Fruit fly (Drosophila melanogaster) whole organism, embryonic: ENCODE data around the gene RpL35.

Source experiments
- Awh ChIP-seq: fragments of 200-800 bp; sonication (Bioruptor generic); IDR thresholded peaks from 2 replicates; pipeline ENCODE4, ENCODE4 v1.3.6; 2022; ENCODE audit warnings: missing biosample characterization, missing genetic modification characterization
- Blimp-1 ChIP-seq: fragments of 200-800 bp; sonication (Bioruptor generic); optimal IDR thresholded peaks from 3 replicates; lab custom pipeline; 2018; ENCODE audit warnings: missing biosample characterization, missing genetic modification characterization, mild to moderate bottlenecking, moderate library complexity, missing genetic modification reagents
- CG10267 ChIP-seq: fragments of 200-800 bp; sonication (Bioruptor generic); optimal IDR thresholded peaks from 2 replicates; lab custom pipeline; 2018; ENCODE audit warnings: missing biosample characterization, mild to moderate bottlenecking, missing genetic modification characterization, moderate library complexity
- CG10565 ChIP-seq: fragments of 200-800 bp; sonication (Bioruptor generic); optimal IDR thresholded peaks from 3 replicates; lab custom pipeline; 2016; ENCODE audit warnings: missing biosample characterization, mild to moderate bottlenecking, missing genetic modification characterization
- CG11247 ChIP-seq: fragments of 200-800 bp; sonication (Bioruptor generic); IDR thresholded peaks from 2 replicates; pipeline ENCODE4 v1.3.6; 2022; ENCODE audit warnings: missing biosample characterization, missing genetic modification characterization
- CG12104 ChIP-seq: fragments of 200-800 bp; sonication (Bioruptor generic); optimal IDR thresholded peaks from 3 replicates; lab custom pipeline; 2016; ENCODE audit warnings: missing biosample characterization, missing genetic modification characterization
- CG13424 ChIP-seq: fragments of 200-800 bp; sonication (Bioruptor generic); optimal IDR thresholded peaks from 2 replicates; lab custom pipeline; 2019; ENCODE audit warnings: missing biosample characterization, mild to moderate bottlenecking, missing genetic modification characterization, moderate library complexity
- CG15011 ChIP-seq: fragments of 200-800 bp; sonication (Bioruptor generic); optimal IDR thresholded peaks from 3 replicates; lab custom pipeline; 2018; ENCODE audit warnings: missing biosample characterization, mild to moderate bottlenecking, missing genetic modification characterization
- CG17328 ChIP-seq: fragments of 200-800 bp; sonication (Bioruptor generic); IDR thresholded peaks from 2 replicates; pipeline ENCODE4 v1.3.6; 2022; ENCODE audit warnings: missing biosample characterization, missing genetic modification characterization
- CG17359 ChIP-seq: fragments of 200-800 bp; sonication (Bioruptor generic); optimal IDR thresholded peaks from 3 replicates; lab custom pipeline; 2018; ENCODE audit warnings: missing biosample characterization, mild to moderate bottlenecking, missing genetic modification characterization, moderate library complexity
- CG17829 ChIP-seq: fragments of 200-800 bp; optimal IDR thresholded peaks from 2 replicates; lab custom pipeline; 2019; ENCODE audit warnings: missing biosample characterization, mild to moderate bottlenecking, missing genetic modification characterization, moderate library complexity
- CG1832 ChIP-seq: fragments of 200-800 bp; sonication (Bioruptor generic); optimal IDR thresholded peaks from 2 replicates; lab custom pipeline; 2017; ENCODE audit warnings: missing biosample characterization, mild to moderate bottlenecking, missing genetic modification characterization, inconsistent platforms
- CG18599 ChIP-seq: fragments of 200-800 bp; sonication (Bioruptor generic); optimal IDR thresholded peaks from 3 replicates; lab custom pipeline; 2017; ENCODE audit warnings: missing biosample characterization, missing genetic modification characterization, mild to moderate bottlenecking, moderate library complexity, missing genetic modification reagents
- CG2889 ChIP-seq: fragments of 200-800 bp; sonication (Bioruptor generic); IDR thresholded peaks from 3 replicates; pipeline ENCODE4 v1.3.6; 2022; ENCODE audit warnings: missing biosample characterization, missing genetic modification characterization
- CG3847 ChIP-seq: fragments of 200-800 bp; sonication (Bioruptor generic); IDR thresholded peaks from 2 replicates; pipeline ENCODE4 v1.3.6; 2022; ENCODE audit warnings: missing biosample characterization, missing genetic modification characterization
- CG4820 ChIP-seq: fragments of 200-800 bp; sonication (Bioruptor generic); optimal IDR thresholded peaks from 3 replicates; lab custom pipeline; 2016; ENCODE audit warnings: missing biosample characterization, missing genetic modification characterization
- CG6175 ChIP-seq: fragments of 200-800 bp; sonication (Bioruptor generic); IDR thresholded peaks from 3 replicates; pipeline ENCODE4 v1.3.6; 2022; ENCODE audit warnings: missing biosample characterization, missing genetic modification characterization
- CG6854 ChIP-seq: fragments of 200-800 bp; sonication (Bioruptor generic); optimal IDR thresholded peaks from 3 replicates; lab custom pipeline; 2017; ENCODE audit warnings: missing biosample characterization, mild to moderate bottlenecking, missing genetic modification characterization
- CG9817 ChIP-seq: fragments of 200-800 bp; sonication (Bioruptor generic); optimal IDR thresholded peaks from 2 replicates; lab custom pipeline; 2018; ENCODE audit warnings: missing biosample characterization, mild to moderate bottlenecking, missing genetic modification characterization, moderate library complexity
- CG9932 ChIP-seq: fragments of 200-800 bp; sonication (Bioruptor generic); IDR thresholded peaks from 2 replicates; pipeline ENCODE4 v1.3.6; 2022; ENCODE audit warnings: missing biosample characterization, missing genetic modification characterization
- CrebB ChIP-seq: fragments of 200-800 bp; sonication (Bioruptor generic); optimal IDR thresholded peaks from 3 replicates; lab custom pipeline; 2018; ENCODE audit warnings: missing biosample characterization, mild to moderate bottlenecking, missing genetic modification characterization
- Dbx ChIP-seq: fragments of 200-800 bp; sonication (Bioruptor generic); IDR thresholded peaks from 3 replicates; pipeline ENCODE4 v1.3.6; 2022; ENCODE audit warnings: missing biosample characterization, missing genetic modification characterization
- Deaf1 ChIP-seq: fragments of 200-800 bp; optimal IDR thresholded peaks from 3 replicates; lab custom pipeline; 2019; ENCODE audit warnings: missing biosample characterization, mild to moderate bottlenecking, missing genetic modification characterization, moderate library complexity
- Fer1 ChIP-seq: fragments of 200-800 bp; sonication (Bioruptor generic); optimal IDR thresholded peaks from 2 replicates; lab custom pipeline; 2017; ENCODE audit warnings: missing biosample characterization, mild to moderate bottlenecking, missing genetic modification characterization
- Gsc ChIP-seq: fragments of 200-800 bp; sonication (Bioruptor generic); IDR thresholded peaks from 2 replicates; pipeline ENCODE4 v1.3.6; 2022; ENCODE audit warnings: missing biosample characterization, missing genetic modification characterization
- H2.0 ChIP-seq: fragments of 200-800 bp; sonication (Bioruptor generic); IDR thresholded peaks from 2 replicates; pipeline ENCODE4 v1.3.6; 2022; ENCODE audit warnings: missing biosample characterization, missing genetic modification characterization
- HmgZ ChIP-seq: fragments of 200-800 bp; sonication (Bioruptor generic); optimal IDR thresholded peaks from 2 replicates; lab custom pipeline; 2018; ENCODE audit warnings: missing biosample characterization, mild to moderate bottlenecking, missing genetic modification characterization
- Lim3 ChIP-seq: fragments of 200-800 bp; sonication (Bioruptor generic); IDR thresholded peaks from 2 replicates; pipeline ENCODE4 v1.3.6; 2022; ENCODE audit warnings: missing biosample characterization, missing genetic modification characterization
- Nf-YB ChIP-seq: fragments of 200-800 bp; sonication (Bioruptor generic); optimal IDR thresholded peaks from 3 replicates; lab custom pipeline; 2019; ENCODE audit warnings: missing biosample characterization, mild to moderate bottlenecking, missing genetic modification characterization, moderate library complexity
- Stat92E ChIP-seq, 3 experiments: fragments of >200 bp in 2 of 3; fragments of 200-800 bp in 1 of 3; sonication (Bioruptor generic) in 1 of 3; optimal IDR thresholded peaks; 2 replicates each; lab custom pipeline; 2017 to 2019; ENCODE audit warnings: missing biosample characterization in 3 of 3, missing genetic modification characterization in 3 of 3, mild to moderate bottlenecking in 1 of 3, moderate library complexity in 1 of 3
- Taf1 ChIP-seq: fragments of 200-800 bp; sonication (Bioruptor generic); IDR thresholded peaks from 2 replicates; pipeline ENCODE4 v1.3.6; 2022; ENCODE audit warnings: missing biosample characterization, missing genetic modification characterization
- Tbp ChIP-seq: fragments of >200 bp; optimal IDR thresholded peaks from 2 replicates; lab custom pipeline; 2018; ENCODE audit warnings: missing biosample characterization, missing genetic modification characterization
- ab ChIP-seq: fragments of 200-800 bp; sonication (Bioruptor generic); optimal IDR thresholded peaks from 2 replicates; lab custom pipeline; 2016; ENCODE audit warnings: missing biosample characterization, missing genetic modification characterization
- ase ChIP-seq: fragments of 200-800 bp; sonication (Bioruptor generic); IDR thresholded peaks from 3 replicates; pipeline ENCODE4 v1.3.6; 2022; ENCODE audit warnings: missing biosample characterization, missing genetic modification characterization
- bab2 ChIP-seq: fragments of 200-800 bp; sonication (Bioruptor generic); optimal IDR thresholded peaks from 2 replicates; lab custom pipeline; 2016; ENCODE audit warnings: missing biosample characterization, missing genetic modification characterization
- ems ChIP-seq: fragments of 200-800 bp; sonication (Bioruptor generic); optimal IDR thresholded peaks from 3 replicates; lab custom pipeline; 2016; ENCODE audit warnings: missing biosample characterization, missing genetic modification characterization
- hkb ChIP-seq, 2 experiments: fragments of 200-800 bp in 1 of 2; fragments of >200 bp in 1 of 2; sonication (Bioruptor generic) in 1 of 2; IDR thresholded peaks in 1 of 2; optimal IDR thresholded peaks in 1 of 2; 2 replicates each; pipeline versions ENCODE4 v1.3.6 to Lab custom; 2017 to 2022; ENCODE audit warnings: missing biosample characterization in 1 of 2, missing genetic modification characterization in 1 of 2
- lov ChIP-seq, 2 experiments: fragments of 200-800 bp in 1 of 2; fragments of >200 bp in 1 of 2; sonication (Bioruptor generic) in 1 of 2; IDR thresholded peaks in 1 of 2; optimal IDR thresholded peaks in 1 of 2; 2 replicates in 1 of 2; 3 replicates in 1 of 2; pipeline versions ENCODE4 v1.3.6 to Lab custom; 2017 to 2022; ENCODE audit warnings: missing biosample characterization in 1 of 2, missing genetic modification characterization in 1 of 2
- mam ChIP-seq: fragments of 200-800 bp; sonication (Bioruptor generic); optimal IDR thresholded peaks from 3 replicates; lab custom pipeline; 2016; ENCODE audit warnings: missing biosample characterization, missing genetic modification characterization
- mld ChIP-seq: fragments of 200-800 bp; sonication (Bioruptor generic); IDR thresholded peaks from 3 replicates; pipeline ENCODE4 v1.3.6; 2022; ENCODE audit warnings: missing biosample characterization, missing genetic modification characterization; ENCODE audit not compliant: partially characterized antibody
- nerfin-2 ChIP-seq: fragments of 200-800 bp; sonication (Bioruptor generic); IDR thresholded peaks from 2 replicates; pipeline ENCODE4 v1.3.6; 2022; ENCODE audit warnings: missing biosample characterization, missing genetic modification characterization; ENCODE audit not compliant: partially characterized antibody
- nmo ChIP-seq: fragments of 200-800 bp; sonication (Bioruptor generic); optimal IDR thresholded peaks from 2 replicates; lab custom pipeline; 2018; ENCODE audit warnings: missing biosample characterization, mild to moderate bottlenecking, missing genetic modification characterization, moderate library complexity
- psq ChIP-seq: fragments of 200-800 bp; sonication (Bioruptor generic); optimal IDR thresholded peaks from 2 replicates; lab custom pipeline; 2017; ENCODE audit warnings: missing biosample characterization, missing genetic modification characterization
- row ChIP-seq: fragments of 200-800 bp; sonication (Bioruptor generic); IDR thresholded peaks from 3 replicates; pipeline ENCODE4 v1.3.6; 2022; ENCODE audit warnings: missing biosample characterization, missing genetic modification characterization
- schlank ChIP-seq: fragments of 200-800 bp; sonication (Bioruptor generic); optimal IDR thresholded peaks from 2 replicates; lab custom pipeline; 2018; ENCODE audit warnings: missing biosample characterization, mild to moderate bottlenecking, missing genetic modification characterization
- stc ChIP-seq: fragments of 200-800 bp; sonication (Bioruptor generic); IDR thresholded peaks from 2 replicates; pipeline ENCODE4 v1.3.6; 2022; ENCODE audit warnings: missing biosample characterization, missing genetic modification characterization
- toy ChIP-seq: fragments of 200-800 bp; sonication (Bioruptor generic); IDR thresholded peaks from 2 replicates; pipeline ENCODE4 v1.3.6; 2022; ENCODE audit warnings: missing biosample characterization, missing genetic modification characterization
- tup ChIP-seq: fragments of 200-800 bp; sonication (Bioruptor generic); optimal IDR thresholded peaks from 2 replicates; lab custom pipeline; 2016; ENCODE audit warnings: missing biosample characterization, mild to moderate bottlenecking, missing genetic modification characterization, moderate library complexity
- zf30C ChIP-seq: fragments of 200-800 bp; sonication (Bioruptor generic); optimal IDR thresholded peaks from 3 replicates; lab custom pipeline; 2018; ENCODE audit warnings: missing biosample characterization, mild to moderate bottlenecking, missing genetic modification characterization

RpL35 gene

dm6 chrX:5718476-5719012 is 46.3 kb downstream of the RpL35 start (continued):
- peak; percentile 43 for TF ChIP-seq CG17328
- peak; percentile 46 for TF ChIP-seq HmgZ (tag; lab: Kevin White, UChicago)
- peak; percentile 16; the same call in 1 of the 3 replicates for TF ChIP-seq ase (GFP tag; lab: Robert Waterston, UW)
- TF ChIP-seq H2.0, result peak; percentile 61
- peak; percentile 30 for TF ChIP-seq schlank (tag; lab: Kevin White, UChicago)
- 0 out of 2 replicates have a peak, but pooled peaks have one; percentile 10 for TF ChIP-seq toy (GFP tag; lab: Robert Waterston, UW)
- TF ChIP-seq Fer1, result peak; percentile 79
- no peak for TF ChIP-seq CG10565
- TF ChIP-seq CG3847 (GFP tag; lab: Robert Waterston, UW), result peak; percentile 77
- no peak for TF ChIP-seq zf30C (GFP tag; lab: Kevin White, UChicago)
- peak; percentile 69 for TF ChIP-seq CG11247
- TF ChIP-seq CG1832, result no peak
- TF ChIP-seq CG12104 (GFP tag; lab: Kevin White, UChicago), result peak; percentile 23
- peak; percentile 83 for TF ChIP-seq row (GFP tag; lab: Robert Waterston, UW)
- TF ChIP-seq Deaf1, result peak; percentile 27
- no peak for TF ChIP-seq nerfin-2 (GFP tag; lab: Robert Waterston, UW)
- peak; percentile 80 for TF ChIP-seq CG9932 (GFP tag; lab: Robert Waterston, UW)
- TF ChIP-seq mam, result no peak
- peak; percentile 5 for TF ChIP-seq CG17829
- no peak for TF ChIP-seq hkb (optimal IDR thresholded peaks at IDR 0.05; lab: Kevin White, UChicago)
- peak; percentile 64; the same call in 1 of the 2 replicates for TF ChIP-seq hkb (GFP tag; IDR thresholded peaks at IDR 0.05; lab: Robert Waterston, UW)
- TF ChIP-seq Awh (GFP tag; lab: Robert Waterston, UW), result no peak
- peak; percentile 28 for TF ChIP-seq CG10267 (tag; lab: Kevin White, UChicago)
- TF ChIP-seq Dbx (GFP tag; lab: Robert Waterston, UW), result peak; percentile 88
- TF ChIP-seq CG17359 (tag; lab: Kevin White, UChicago), result peak; percentile 64
- TF ChIP-seq ems (GFP tag; lab: Kevin White, UChicago), result no peak
- no peak for TF ChIP-seq psq (GFP tag; lab: Kevin White, UChicago)
- 0 out of 3 replicates have a peak, but pooled peaks have one; percentile 50 for TF ChIP-seq CG2889
- TF ChIP-seq nmo, result peak; percentile 24
- TF ChIP-seq mld (GFP tag; lab: Robert Waterston, UW), result no peak
- 0 out of 2 replicates have a peak, but pooled peaks have one; percentile 43 for TF ChIP-seq stc
- no peak for TF ChIP-seq Lim3 (GFP tag; lab: Robert Waterston, UW)
- no peak for TF ChIP-seq Tbp (GFP tag; lab: Kevin White, UChicago)
- TF ChIP-seq ab (GFP tag; lab: Kevin White, UChicago), result no peak
- TF ChIP-seq CG15011 (GFP tag; lab: Kevin White, UChicago), result peak; percentile 30
- TF ChIP-seq tup (GFP tag; lab: Kevin White, UChicago), result no peak
- peak; percentile 75 for TF ChIP-seq Taf1 (GFP tag; lab: Robert Waterston, UW)
- TF ChIP-seq Gsc (GFP tag; lab: Robert Waterston, UW), result no peak
- TF ChIP-seq CG13424 (tag; lab: Kevin White, UChicago), result peak; percentile 62
- TF ChIP-seq lov (optimal IDR thresholded peaks at IDR 0.05; lab: Kevin White, UChicago), result no peak
- no peak for TF ChIP-seq lov (GFP tag; IDR thresholded peaks at IDR 0.05; lab: Robert Waterston, UW)
- peak; percentile 20 for TF ChIP-seq Nf-YB
- TF ChIP-seq CrebB (tag; lab: Kevin White, UChicago), result peak; percentile 8
- peak; percentile 75 for TF ChIP-seq CG9817 (tag; lab: Kevin White, UChicago)
- peak; percentile 7 for TF ChIP-seq Blimp-1
- TF ChIP-seq bab2 (GFP tag; lab: Kevin White, UChicago), result peak; percentile 11
- TF ChIP-seq CG4820 (GFP tag; lab: Kevin White, UChicago), result no peak
- peak; percentile 64; the same call in 2 of the 3 replicates for TF ChIP-seq CG6175 (GFP tag; lab: Robert Waterston, UW)
- peak; percentile 83 for TF ChIP-seq CG18599
- no peak for TF ChIP-seq Stat92E (GFP tag; optimal IDR thresholded peaks at IDR 0.05; lab: Kevin White, UChicago)
- TF ChIP-seq CG6854, result peak; percentile 17
